Worm (Caenorhabditis elegans) whole organism, early embryonic: ENCODE measurements around the gene srbc-61.

ENCODE experiments used
- B0310.2 ChIP-seq: sonication (generic microtip); optimal IDR thresholded peaks from 2 replicates; lab custom pipeline; 2016; ENCODE audit warnings: mild to moderate bottlenecking, missing genetic modification characterization, missing compliant biosample characterization
- ama-1 ChIP-seq: fragments of 150-350 bp; optimal IDR thresholded peaks from 2 replicates; lab custom pipeline; 2014
- ceh-13 ChIP-seq: fragments of 200-800 bp; sonication (Bioruptor generic); optimal IDR thresholded peaks from 2 replicates; lab custom pipeline; 2018; ENCODE audit warnings: mild to moderate bottlenecking, missing genetic modification characterization, missing compliant biosample characterization
- ets-7 ChIP-seq: sonication (generic microtip); optimal IDR thresholded peaks from 2 replicates; lab custom pipeline; 2016; ENCODE audit warnings: missing genotype, missing genetic modification characterization, missing compliant biosample characterization
- flt-1 ChIP-seq: fragments of 200-800 bp; sonication (Bioruptor generic); IDR thresholded peaks from 2 replicates; pipeline ENCODE4 v1.3.6; 2022; ENCODE audit warnings: missing genetic modification characterization, missing compliant biosample characterization
- hmbx-1 ChIP-seq: sonication (generic microtip); optimal IDR thresholded peaks from 2 replicates; lab custom pipeline; 2016; ENCODE audit warnings: mild to moderate bottlenecking, missing genetic modification characterization, missing compliant biosample characterization
- tra-4 ChIP-seq: sonication (generic microtip); optimal IDR thresholded peaks from 2 replicates; lab custom pipeline; 2017; ENCODE audit warnings: missing genetic modification characterization, missing compliant biosample characterization

- TF ChIP-seq ceh-13 (GFP tag; lab: Kevin White, UChicago) (no peak), ama-1 (lab: Kevin White, UChicago) (no peak), B0310.2 (tag; lab: Kevin White, UChicago) (no peak), ets-7 (tag; lab: Kevin White, UChicago) (no peak), tra-4 (tag; lab: Kevin White, UChicago) (no peak), flt-1 (GFP tag; lab: Robert Waterston, UW) (no peak), hmbx-1 (tag; lab: Kevin White, UChicago) (no peak)
These were observed 37.2 kb downstream of the srbc-61 start for ce11 chrV:17513831-17514230.
